Fruit fly (Drosophila melanogaster): ENCODE measurements around the gene Tcs6.

DNA sequence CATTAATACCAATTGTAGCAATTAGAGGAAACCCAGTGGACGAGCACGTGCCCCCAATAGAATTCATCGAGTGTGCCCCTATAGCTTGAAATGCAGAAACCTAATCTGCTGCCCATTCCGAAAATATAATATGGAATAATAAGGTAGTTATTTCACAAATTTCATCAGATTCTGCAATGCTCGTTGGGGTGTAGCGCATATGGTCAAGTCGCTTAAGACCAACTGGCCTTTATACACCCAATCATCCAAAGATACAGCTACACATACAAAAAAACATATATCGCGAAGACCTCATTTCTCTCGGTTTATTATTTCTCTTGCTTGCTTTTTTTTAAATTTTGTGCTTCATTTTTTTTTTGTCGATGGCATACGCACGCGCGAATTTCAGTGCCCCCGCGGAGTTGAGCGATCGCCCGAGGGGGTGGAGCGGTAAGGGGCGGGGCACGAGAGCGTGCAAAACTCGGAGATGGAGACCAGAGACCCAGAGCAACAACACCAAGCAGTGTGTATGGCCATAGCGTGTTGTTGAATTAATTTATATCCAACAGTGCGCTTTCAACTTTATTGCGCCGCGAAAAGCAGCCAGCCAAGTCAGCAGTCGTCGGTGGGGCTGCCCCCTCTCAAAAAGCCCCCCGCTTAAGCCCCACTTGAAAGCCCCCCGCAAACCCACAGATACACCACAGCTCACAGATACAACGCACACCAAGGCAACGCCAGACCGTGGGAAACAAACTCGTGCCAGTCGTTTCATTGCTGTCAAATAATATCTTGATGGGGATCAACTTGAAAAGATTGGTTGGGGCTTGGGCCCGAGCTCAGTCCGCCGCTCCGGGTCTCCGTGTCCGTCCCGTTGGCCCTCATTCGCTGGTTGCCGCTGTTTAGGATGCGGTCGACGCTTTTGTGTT lies 49.8 kb downstream of the Tcs6 start:
- no peak for TF ChIP-seq CG8478 (optimal IDR thresholded peaks at IDR 0.05)
- no peak for TF ChIP-seq CTCF (optimal IDR thresholded peaks at IDR 0.05)

Data from S2 (cell line).